Worm (Caenorhabditis elegans): ENCODE data around the gene C55A1.7.

The C55A1.7 gene

DNA sequence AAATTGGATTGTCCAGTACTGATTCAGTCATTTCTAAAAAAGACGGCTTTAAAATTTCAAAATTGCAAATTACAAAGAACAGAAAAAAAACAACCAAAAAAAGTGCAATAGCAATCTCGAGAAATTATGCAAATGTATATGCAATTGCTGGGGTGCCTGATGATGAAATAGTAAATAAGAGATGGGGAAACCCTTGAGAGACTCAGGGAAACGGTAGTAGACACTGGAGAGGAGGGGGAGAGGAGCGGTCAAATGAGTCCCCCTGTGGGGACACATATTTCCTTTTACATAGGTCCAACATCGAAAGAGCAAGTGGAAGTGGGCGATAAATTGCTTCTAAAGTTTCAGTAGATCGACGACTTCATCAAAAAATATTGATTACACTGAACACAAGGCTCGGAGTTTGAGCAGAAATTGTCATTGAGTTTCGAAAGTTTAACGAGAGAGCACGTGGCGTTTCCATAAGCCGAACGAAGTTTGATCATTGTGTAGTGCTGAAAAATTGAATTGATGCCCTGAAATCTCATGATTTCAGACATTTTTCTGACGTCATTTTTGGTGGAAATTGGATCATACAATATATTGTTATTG lies 37.0 kb downstream of the C55A1.7 start, which contains the start of the genes fbxa-153 and str-12:
Gene fbxa-153 (minus strand): TSS at position 35 of the 591 bp plus-strand sequence.
Gene str-12 (plus strand): TSS at position 541 of the 591 bp plus-strand sequence.
- TF ChIP-seq hlh-1 (tag; optimal IDR thresholded peaks at IDR 0.05) (no peak), ceh-83 (GFP tag; optimal IDR thresholded peaks at IDR 0.05) (no peak), ces-1 (GFP tag; optimal IDR thresholded peaks at IDR 0.05) (peak; percentile 79), unc-62 (GFP tag; optimal IDR thresholded peaks at IDR 0.05) (no peak), ceh-39 (tag; optimal IDR thresholded peaks at IDR 0.05) (peak; percentile 48), nhr-76 (tag; optimal IDR thresholded peaks at IDR 0.05) (no peak), elt-1 (tag; optimal IDR thresholded peaks at IDR 0.05; ENCODE audit: borderline replicate concordance, insufficient read depth) (no peak), nhr-237 (tag; optimal IDR thresholded peaks at IDR 0.05) (no peak), mls-2 (tag; optimal IDR thresholded peaks at IDR 0.05) (peak; percentile 44), mep-1 (tag; optimal IDR thresholded peaks at IDR 0.05) (peak; percentile 85), pha-4 (tag; optimal IDR thresholded peaks at IDR 0.05) (peak; percentile 45), nhr-2 (tag; optimal IDR thresholded peaks at IDR 0.05) (peak; percentile 29), lin-32 (GFP tag; optimal IDR thresholded peaks at IDR 0.05) (no peak), cnd-1 (tag; optimal IDR thresholded peaks at IDR 0.05) (peak; percentile 52), ham-2 (GFP tag; optimal IDR thresholded peaks at IDR 0.05) (peak; percentile 17), unc-39 (tag; optimal IDR thresholded peaks at IDR 0.05) (no peak), lsy-2 (tag; optimal IDR thresholded peaks at IDR 0.05) (no peak), drap-1 (GFP tag; optimal IDR thresholded peaks at IDR 0.05) (peak; percentile 62), blmp-1 (tag; optimal IDR thresholded peaks at IDR 0.05) (no peak), snpc-4 (tag; optimal IDR thresholded peaks at IDR 0.05) (no peak), M03D4.4 (tag; optimal IDR thresholded peaks at IDR 0.05) (peak; percentile 7), ztf-11 (tag; optimal IDR thresholded peaks at IDR 0.05) (no peak), flh-1 (GFP tag; optimal IDR thresholded peaks at IDR 0.05) (no peak), nhr-28 (tag; optimal IDR thresholded peaks at IDR 0.05) (no peak), unc-120 (tag; optimal IDR thresholded peaks at IDR 0.05; ENCODE audit: poor library complexity, severe bottlenecking) (no peak), lin-13 (tag; optimal IDR thresholded peaks at IDR 0.05) (no peak), zip-8 (tag; optimal IDR thresholded peaks at IDR 0.05) (peak; percentile 20), tbx-8 (GFP tag; optimal IDR thresholded peaks at IDR 0.05) (no peak)

ce11 chrV:15605045-15605444 lies 42.4 kb downstream of the C55A1.7 start, which contains the start of gene fbxa-154:
Gene fbxa-154 (minus strand): TSS chrV:15605145.
- no peak for TF ChIP-seq sem-2 (GFP tag; optimal IDR thresholded peaks at IDR 0.05)
- TF ChIP-seq ceh-83 (GFP tag; optimal IDR thresholded peaks at IDR 0.05), result no peak
- TF ChIP-seq nhr-12 (tag; optimal IDR thresholded peaks at IDR 0.05), result no peak
- no peak for TF ChIP-seq ham-2 (GFP tag; optimal IDR thresholded peaks at IDR 0.05)
- TF ChIP-seq mls-2 (tag; optimal IDR thresholded peaks at IDR 0.05), result no peak
- TF ChIP-seq elt-1 (tag; optimal IDR thresholded peaks at IDR 0.05; ENCODE audit: borderline replicate concordance, insufficient read depth), result no peak
- TF ChIP-seq bed-3 (GFP tag; optimal IDR thresholded peaks at IDR 0.05), result no peak
- TF ChIP-seq nhr-2 (tag; optimal IDR thresholded peaks at IDR 0.05), result no peak
- no peak for TF ChIP-seq cnd-1 (tag; optimal IDR thresholded peaks at IDR 0.05)
- TF ChIP-seq nhr-28 (tag; optimal IDR thresholded peaks at IDR 0.05), result no peak
- TF ChIP-seq mep-1 (tag; optimal IDR thresholded peaks at IDR 0.05), result no peak
- TF ChIP-seq unc-39 (tag; optimal IDR thresholded peaks at IDR 0.05), result no peak
- no peak for TF ChIP-seq ceh-39 (tag; optimal IDR thresholded peaks at IDR 0.05)
- no peak for TF ChIP-seq mab-5 (tag; optimal IDR thresholded peaks at IDR 0.05)
- no peak for TF ChIP-seq unc-120 (tag; optimal IDR thresholded peaks at IDR 0.05; ENCODE audit: poor library complexity, severe bottlenecking)
- no peak for TF ChIP-seq sptf-1 (tag; optimal IDR thresholded peaks at IDR 0.05)
- TF ChIP-seq elt-3 (tag; optimal IDR thresholded peaks at IDR 0.05), result no peak
- TF ChIP-seq tbx-8 (GFP tag; optimal IDR thresholded peaks at IDR 0.05), result no peak

DNA sequence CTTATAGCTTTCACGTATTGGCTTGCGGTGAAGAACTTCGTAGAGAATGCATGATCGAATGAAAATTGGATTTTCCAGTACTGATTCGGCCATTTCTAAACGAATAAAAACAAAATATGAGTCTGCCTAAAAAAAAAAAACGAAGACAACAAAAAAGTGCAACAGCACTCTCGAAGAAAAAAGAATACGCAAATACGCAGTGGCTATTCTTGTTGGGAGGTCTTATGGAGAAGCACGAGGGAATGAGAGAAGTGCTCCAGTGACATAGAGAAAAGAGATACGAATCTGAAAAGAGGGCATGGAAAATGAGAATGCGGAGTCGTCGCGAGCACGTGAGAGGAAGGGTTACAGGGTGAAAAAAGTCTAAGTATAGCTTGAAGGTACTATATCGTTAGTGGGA lies 45.2 kb downstream of the C55A1.7 start, which contains the start of gene fbxa-152:
Gene fbxa-152 (minus strand): TSS at position 101 of the 400 bp plus-strand sequence.
- TF ChIP-seq lsy-2 (tag; optimal IDR thresholded peaks at IDR 0.05) (no peak), elt-1 (tag; optimal IDR thresholded peaks at IDR 0.05; ENCODE audit: borderline replicate concordance, insufficient read depth) (no peak), nhr-28 (tag; optimal IDR thresholded peaks at IDR 0.05) (no peak), nhr-12 (tag; optimal IDR thresholded peaks at IDR 0.05) (no peak), tbx-8 (GFP tag; optimal IDR thresholded peaks at IDR 0.05) (no peak), nhr-76 (tag; optimal IDR thresholded peaks at IDR 0.05) (no peak), ceh-83 (GFP tag; optimal IDR thresholded peaks at IDR 0.05) (no peak), unc-39 (tag; optimal IDR thresholded peaks at IDR 0.05) (no peak), nhr-2 (tag; optimal IDR thresholded peaks at IDR 0.05) (no peak), lin-13 (tag; optimal IDR thresholded peaks at IDR 0.05) (no peak), zip-8 (tag; optimal IDR thresholded peaks at IDR 0.05) (no peak), snpc-4 (tag; optimal IDR thresholded peaks at IDR 0.05) (no peak), nhr-237 (tag; optimal IDR thresholded peaks at IDR 0.05) (no peak), pha-4 (tag; optimal IDR thresholded peaks at IDR 0.05) (no peak), mab-5 (tag; optimal IDR thresholded peaks at IDR 0.05) (no peak), cnd-1 (tag; optimal IDR thresholded peaks at IDR 0.05) (no peak), ham-2 (GFP tag; optimal IDR thresholded peaks at IDR 0.05) (no peak)
